Fruit fly (Drosophila melanogaster): Measurements from ENCODE around the gene tgo.
A peak's percentile ranks its signal among the peaks of the same experiment; 100 is the strongest.

The tgo gene

DNA sequence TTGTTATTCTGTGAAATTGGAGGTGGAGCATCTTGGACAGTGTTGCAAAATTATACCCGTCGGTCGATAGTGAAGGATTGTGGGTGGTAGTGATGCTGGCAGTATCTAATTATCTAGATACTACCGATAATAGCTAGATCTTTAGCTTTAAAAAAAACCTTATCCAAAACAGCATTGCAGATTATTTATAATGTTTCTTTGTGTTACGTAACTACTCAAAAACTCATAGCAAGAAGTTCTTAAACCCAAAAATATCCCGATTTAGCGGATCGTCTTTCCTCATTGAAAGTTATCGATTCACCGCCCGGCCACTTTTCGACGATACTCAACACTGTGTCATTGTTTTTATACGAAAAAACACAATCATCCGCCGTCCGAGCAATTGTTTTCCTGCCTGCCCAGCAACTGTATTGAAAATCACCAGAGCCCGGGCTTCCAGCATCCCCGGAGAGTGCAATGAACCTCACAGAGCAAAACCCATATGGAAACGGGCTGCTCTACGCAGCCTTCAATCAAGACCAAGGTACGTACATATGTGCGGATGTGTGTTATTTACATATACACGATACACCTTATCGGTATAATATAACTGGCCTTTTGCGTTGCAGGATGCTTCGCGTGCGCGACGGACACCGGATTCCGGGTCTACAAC, 26.8 kb downstream of the tgo start, which contains the start of gene CG11975 (continued):
- TF ChIP-seq onecut (GFP tag; IDR thresholded peaks at IDR 0.05) (peak; percentile 85), row (GFP tag; IDR thresholded peaks at IDR 0.05) (peak; percentile 87), CkIIα-i1 (GFP tag; IDR thresholded peaks at IDR 0.05) (no peak), ranshi (GFP tag; IDR thresholded peaks at IDR 0.05) (0 out of 2 replicates have a peak, but pooled peaks have one; percentile 53), Gug (GFP tag; IDR thresholded peaks at IDR 0.05) (peak; percentile 56; the same call in 1 of the 4 replicates), D19A (tag; optimal IDR thresholded peaks at IDR 0.05) (no peak), Ets97D (GFP tag; optimal IDR thresholded peaks at IDR 0.05) (peak; percentile 82), cad (GFP tag; optimal IDR thresholded peaks at IDR 0.05) (no peak), CG31388 (GFP tag; optimal IDR thresholded peaks at IDR 0.05) (peak; percentile 14), CG6813 (GFP tag; optimal IDR thresholded peaks at IDR 0.05) (peak; percentile 36), CG16863 (GFP tag; optimal IDR thresholded peaks at IDR 0.05) (peak; percentile 80), gcm (GFP tag; optimal IDR thresholded peaks at IDR 0.05) (no peak), CG12744 (GFP tag; optimal IDR thresholded peaks at IDR 0.05) (peak; percentile 75), unc-4 (GFP tag; IDR thresholded peaks at IDR 0.05; ENCODE audit: partially characterized antibody) (peak; percentile 77), D19B (GFP tag; optimal IDR thresholded peaks at IDR 0.05) (peak; percentile 40), ERR (GFP tag; optimal IDR thresholded peaks at IDR 0.05) (peak; percentile 37), Antp (GFP tag; optimal IDR thresholded peaks at IDR 0.05) (peak; percentile 82), Pdp1 (GFP tag; optimal IDR thresholded peaks at IDR 0.05) (peak; percentile 83 to 96), lab (GFP tag; optimal IDR thresholded peaks at IDR 0.05) (peak; percentile 87), H15 (GFP tag; IDR thresholded peaks at IDR 0.05) (no peak), Ets65A (GFP tag) (peak; percentile 99), Ravus (GFP tag; IDR thresholded peaks at IDR 0.05) (no peak), ssp (GFP tag; IDR thresholded peaks at IDR 0.05) (0 out of 2 replicates have a peak, but pooled peaks have one; percentile 38), jing (GFP tag; optimal IDR thresholded peaks at IDR 0.05) (no peak), CG31224 (GFP tag; IDR thresholded peaks at IDR 0.05) (0 out of 2 replicates have a peak, but pooled peaks have one; percentile 6), sug (tag; optimal IDR thresholded peaks at IDR 0.05) (peak; percentile 80), Mrtf (GFP tag; IDR thresholded peaks at IDR 0.05) (0 out of 3 replicates have a peak, but pooled peaks have one; percentile 6), ind (GFP tag; optimal IDR thresholded peaks at IDR 0.05) (peak; percentile 82), CG4282 (GFP tag; optimal IDR thresholded peaks at IDR 0.05) (peak; percentile 43), Eip74EF (GFP tag; optimal IDR thresholded peaks at IDR 0.05) (no peak), CG7963 (GFP tag; IDR thresholded peaks at IDR 0.05; ENCODE audit: partially characterized antibody) (0 out of 3 replicates have a peak, but pooled peaks have one; percentile 4), CG17361 (GFP tag; IDR thresholded peaks at IDR 0.05) (peak; percentile 80), Sin3A (optimal IDR thresholded peaks at IDR 0.05) (peak; percentile 93), vfl (GFP tag; optimal IDR thresholded peaks at IDR 0.05) (peak; percentile 86), CG18764 (GFP tag; optimal IDR thresholded peaks at IDR 0.05) (peak; percentile 62), CG8290 (GFP tag; optimal IDR thresholded peaks at IDR 0.05) (peak; percentile 84), CG8290 (tag; optimal IDR thresholded peaks at IDR 0.05) (peak in 1 of 2 experiments; percentile 2), Dll (GFP tag; IDR thresholded peaks at IDR 0.05; ENCODE audit: partially characterized antibody) (peak; percentile 82), CG10462 (GFP tag; optimal IDR thresholded peaks at IDR 0.05) (peak; percentile 47), CG11085 (GFP tag; IDR thresholded peaks at IDR 0.05) (peak; percentile 47; the same call in 1 of the 2 replicates), tgo (GFP tag; IDR thresholded peaks at IDR 0.05) (peak; percentile 86), zf30C (GFP tag; optimal IDR thresholded peaks at IDR 0.05) (no peak), grn (GFP tag; optimal IDR thresholded peaks at IDR 0.05) (no peak), CG17802 (tag; optimal IDR thresholded peaks at IDR 0.05) (peak; percentile 20), HmgZ (tag; optimal IDR thresholded peaks at IDR 0.05) (peak; percentile 86), CG33557 (GFP tag; optimal IDR thresholded peaks at IDR 0.05) (peak; percentile 63), CG15073 (GFP tag; optimal IDR thresholded peaks at IDR 0.05) (no peak), prd (optimal IDR thresholded peaks at IDR 0.05) (no peak), prd (GFP tag; IDR thresholded peaks at IDR 0.05) (peak; percentile 55), seq (GFP tag; IDR thresholded peaks at IDR 0.05) (no peak), Hr3 (GFP tag; optimal IDR thresholded peaks at IDR 0.05) (peak; percentile 73)

Data from whole organism, embryonic.